Fruit fly (Drosophila melanogaster): ENCODE data around the gene CG33969.

dm6 chr3L:20370013-20370412 is 23.3 kb downstream of the CG33969 start, which contains the start of gene CG13247:
- TF ChIP-seq bab1 (GFP tag; optimal IDR thresholded peaks at IDR 0.05) (no peak), cnc (optimal IDR thresholded peaks at IDR 0.05) (no peak), ovo (GFP tag; optimal IDR thresholded peaks at IDR 0.05) (no peak)
